Worm (Caenorhabditis elegans) whole organism, L2 larva: Measurements from ENCODE around the gene srt-74.

Experiments used
- F13H6.1 ChIP-seq: sonication (generic microtip); optimal IDR thresholded peaks from 2 replicates; lab custom pipeline; 2016; ENCODE audit warnings: missing genetic modification characterization, missing compliant biosample characterization
- ama-1 ChIP-seq: fragments of 150-350 bp; optimal IDR thresholded peaks from 2 replicates; lab custom pipeline; 2018; ENCODE audit warnings: inconsistent platforms
- fos-1 ChIP-seq: fragments of 150-350 bp; optimal IDR thresholded peaks from 2 replicates; lab custom pipeline; 2014; ENCODE audit warnings: missing biosample characterization, missing genetic modification characterization
- ztf-4 ChIP-seq: fragments of 150-350 bp; optimal IDR thresholded peaks from 2 replicates; lab custom pipeline; 2014; ENCODE audit warnings: missing biosample characterization, missing genetic modification characterization

ce11 chrV:14312695-14313094, 30.6 kb upstream of the srt-74 start, which contains the start of gene F14D7.8:
- no peak for TF ChIP-seq ztf-4
- TF ChIP-seq F13H6.1 (tag; lab: Kevin White, UChicago), result no peak
- no peak for TF ChIP-seq ama-1 (lab: Kevin White, UChicago)
- TF ChIP-seq fos-1 (tag; lab: Kevin White, UChicago), result no peak
